Worm (Caenorhabditis elegans) whole organism, L3 larva: ENCODE measurements around the gene idpa-2.

Experiments used
- R02D3.7 ChIP-seq: fragments of 150-350 bp; optimal IDR thresholded peaks from 2 replicates; lab custom pipeline; 2014; ENCODE audit warnings: missing biosample characterization, missing genetic modification characterization
- ZK546.5 ChIP-seq: sonication (generic microtip); optimal IDR thresholded peaks from 2 replicates; lab custom pipeline; 2017; ENCODE audit warnings: missing biosample characterization, missing genetic modification characterization
- aly-2 ChIP-seq: fragments of 150-350 bp; optimal IDR thresholded peaks from 2 replicates; lab custom pipeline; 2014; ENCODE audit warnings: missing biosample characterization, missing genetic modification characterization
- ceh-28 ChIP-seq: fragments of 150-350 bp; optimal IDR thresholded peaks from 2 replicates; lab custom pipeline; 2014; ENCODE audit warnings: missing biosample characterization, missing genetic modification reagents, missing genetic modification characterization
- ceh-82 ChIP-seq: fragments of 150-350 bp; optimal IDR thresholded peaks from 2 replicates; lab custom pipeline; 2014; ENCODE audit warnings: missing biosample characterization, missing genetic modification characterization
- ceh-9 ChIP-seq: sonication (generic microtip); optimal IDR thresholded peaks from 2 replicates; lab custom pipeline; 2018; ENCODE audit warnings: missing biosample characterization, missing genetic modification characterization
- daf-12 ChIP-seq: fragments of 150-350 bp; optimal IDR thresholded peaks from 2 replicates; lab custom pipeline; 2014; ENCODE audit warnings: missing biosample characterization, missing genetic modification reagents, missing genetic modification characterization
- egl-27 ChIP-seq: sonication (generic microtip); optimal IDR thresholded peaks from 4 replicates; lab custom pipeline; 2017; ENCODE audit warnings: missing biosample characterization, missing genetic modification reagents, missing genetic modification characterization
- egl-5 ChIP-seq: fragments of 150-350 bp; optimal IDR thresholded peaks from 2 replicates; lab custom pipeline; 2017; ENCODE audit warnings: missing biosample characterization, missing genetic modification reagents, missing genetic modification characterization, inconsistent platforms
- elt-1 ChIP-seq: fragments of 150-350 bp; optimal IDR thresholded peaks from 2 replicates; lab custom pipeline; 2014; ENCODE audit warnings: missing biosample characterization, missing genetic modification characterization
- elt-2 ChIP-seq: sonication (generic microtip); optimal IDR thresholded peaks from 2 replicates; lab custom pipeline; 2016; ENCODE audit warnings: missing genetic modification reagents, mild to moderate bottlenecking, missing genetic modification characterization, missing compliant biosample characterization
- elt-3 ChIP-seq, 3 experiments: fragments of 150-350 bp in 1 of 3; sonication (generic microtip) in 2 of 3; optimal IDR thresholded peaks; 2 replicates in 2 of 3; 4 replicates in 1 of 3; lab custom pipeline; 2014 to 2017; ENCODE audit warnings: missing biosample characterization in 3 of 3, missing genetic modification characterization in 3 of 3
- eor-1 ChIP-seq, 2 experiments: fragments of 150-350 bp; optimal IDR thresholded peaks; 2 replicates each; lab custom pipeline; 2014 to 2018; ENCODE audit warnings: missing biosample characterization in 2 of 2, missing genetic modification characterization in 2 of 2
- fkh-10 ChIP-seq: sonication (generic microtip); optimal IDR thresholded peaks from 2 replicates; lab custom pipeline; 2017; ENCODE audit warnings: missing biosample characterization, missing genetic modification reagents, missing genetic modification characterization
- fkh-2 ChIP-seq: fragments of 150-350 bp; optimal IDR thresholded peaks from 2 replicates; lab custom pipeline; 2014; ENCODE audit warnings: missing biosample characterization, missing genetic modification reagents, missing genetic modification characterization
- fos-1 ChIP-seq: fragments of 150-350 bp; optimal IDR thresholded peaks from 2 replicates; lab custom pipeline; 2014; ENCODE audit warnings: missing biosample characterization, missing genetic modification characterization
- jun-1 ChIP-seq: fragments of 150-350 bp; optimal IDR thresholded peaks from 2 replicates; lab custom pipeline; 2014; ENCODE audit warnings: missing biosample characterization, missing genetic modification reagents, missing genetic modification characterization
- lin-15B ChIP-seq: fragments of 150-350 bp; optimal IDR thresholded peaks from 2 replicates; lab custom pipeline; 2014; ENCODE audit warnings: missing biosample characterization, missing genetic modification characterization
- lin-39 ChIP-seq: fragments of 150-350 bp; optimal IDR thresholded peaks from 2 replicates; lab custom pipeline; 2018; ENCODE audit warnings: missing biosample characterization, missing genetic modification reagents, missing genetic modification characterization
- lsy-12 ChIP-seq: sonication (generic microtip); optimal IDR thresholded peaks from 2 replicates; lab custom pipeline; 2016; ENCODE audit warnings: mild to moderate bottlenecking, missing genetic modification characterization, missing compliant biosample characterization
- mdl-1 ChIP-seq: fragments of 150-350 bp; optimal IDR thresholded peaks from 2 replicates; lab custom pipeline; 2014; ENCODE audit warnings: missing biosample characterization, missing genetic modification characterization
- nfya-1 ChIP-seq: sonication (generic microtip); optimal IDR thresholded peaks from 2 replicates; lab custom pipeline; 2017; ENCODE audit warnings: missing genetic modification characterization, mild to moderate bottlenecking, missing compliant biosample characterization, antibody characterized with exemption, moderate library complexity; ENCODE audit not compliant: insufficient read depth
- nhr-11 ChIP-seq: fragments of 150-350 bp; optimal IDR thresholded peaks from 2 replicates; lab custom pipeline; 2014; ENCODE audit warnings: missing biosample characterization, missing genetic modification characterization
- nhr-12 ChIP-seq: fragments of 150-350 bp; optimal IDR thresholded peaks from 2 replicates; lab custom pipeline; 2014; ENCODE audit warnings: missing biosample characterization, missing genetic modification characterization
- nhr-23 ChIP-seq: fragments of 150-350 bp; optimal IDR thresholded peaks from 2 replicates; lab custom pipeline; 2014; ENCODE audit warnings: missing biosample characterization, missing genetic modification reagents, missing genetic modification characterization
- nhr-237 ChIP-seq: fragments of 150-350 bp; optimal IDR thresholded peaks from 2 replicates; lab custom pipeline; 2014; ENCODE audit warnings: missing biosample characterization, missing genetic modification characterization
- nhr-25 ChIP-seq: sonication (generic microtip); optimal IDR thresholded peaks from 2 replicates; lab custom pipeline; 2017; ENCODE audit warnings: missing biosample characterization, missing genetic modification characterization
- nhr-28 ChIP-seq: fragments of 150-350 bp; optimal IDR thresholded peaks from 2 replicates; lab custom pipeline; 2014; ENCODE audit warnings: missing biosample characterization, missing genetic modification characterization
- nhr-43 ChIP-seq: sonication (generic microtip); optimal IDR thresholded peaks from 2 replicates; lab custom pipeline; 2016; ENCODE audit warnings: mild to moderate bottlenecking, missing genetic modification characterization, missing compliant biosample characterization; ENCODE audit not compliant: poor library complexity, severe bottlenecking
- nhr-67 ChIP-seq: fragments of 150-350 bp; optimal IDR thresholded peaks from 2 replicates; lab custom pipeline; 2014; ENCODE audit warnings: missing biosample characterization, missing genetic modification characterization
- nhr-76 ChIP-seq: fragments of 150-350 bp; sonication (generic microtip); optimal IDR thresholded peaks from 5 replicates; lab custom pipeline; 2014; ENCODE audit warnings: missing biosample characterization, missing genetic modification characterization
- nhr-77 ChIP-seq: fragments of 150-350 bp; optimal IDR thresholded peaks from 2 replicates; lab custom pipeline; 2014; ENCODE audit warnings: missing biosample characterization, missing genetic modification characterization
- pha-4 ChIP-seq: fragments of 150-350 bp; optimal IDR thresholded peaks from 2 replicates; lab custom pipeline; 2014; ENCODE audit warnings: missing biosample characterization, missing genetic modification reagents, missing genetic modification characterization
- pqm-1 ChIP-seq: fragments of 150-350 bp; optimal IDR thresholded peaks from 2 replicates; lab custom pipeline; 2017; ENCODE audit warnings: missing biosample characterization, missing genetic modification characterization, inconsistent platforms
- sea-2 ChIP-seq: fragments of 150-350 bp; sonication (generic microtip); optimal IDR thresholded peaks from 4 replicates; lab custom pipeline; 2014; ENCODE audit warnings: missing biosample characterization, missing genetic modification reagents, missing genetic modification characterization
- skn-1 ChIP-seq: fragments of 150-350 bp; optimal IDR thresholded peaks from 2 replicates; lab custom pipeline; 2014; ENCODE audit warnings: missing biosample characterization, missing genetic modification characterization
- snpc-4 ChIP-seq: fragments of 150-350 bp; optimal IDR thresholded peaks from 2 replicates; lab custom pipeline; 2014; ENCODE audit warnings: missing biosample characterization, missing genetic modification characterization
- unc-39 ChIP-seq: sonication (generic microtip); optimal IDR thresholded peaks from 4 replicates; lab custom pipeline; 2017; ENCODE audit warnings: missing biosample characterization, missing genetic modification characterization
- zag-1 ChIP-seq: fragments of 150-350 bp; optimal IDR thresholded peaks from 2 replicates; lab custom pipeline; 2014; ENCODE audit warnings: missing biosample characterization, missing genetic modification characterization
- ztf-4 ChIP-seq: fragments of 150-350 bp; optimal IDR thresholded peaks from 2 replicates; lab custom pipeline; 2014; ENCODE audit warnings: missing biosample characterization, missing genetic modification characterization

idpa-2 gene

ce11 chrII:8829189-8829588 lies 36.6 kb upstream of the idpa-2 start, which contains the start of gene F46C5.2:
Gene F46C5.2 (minus strand): TSS chrII:8829289.
- TF ChIP-seq ceh-82 (tag; lab: Kevin White, UChicago), result no peak
- TF ChIP-seq egl-27 (tag; lab: Kevin White, UChicago), result no peak
- TF ChIP-seq lin-15B (tag; lab: Kevin White, UChicago), result no peak
- no peak for TF ChIP-seq nfya-1 (tag; lab: Kevin White, UChicago)
- TF ChIP-seq nhr-11 (tag; lab: Kevin White, UChicago), result no peak
- TF ChIP-seq elt-3 (tag; optimal IDR thresholded peaks at IDR 0.05; lab: Kevin White, UChicago), result no peak
- TF ChIP-seq snpc-4 (tag; lab: Kevin White, UChicago), result no peak
- no peak for TF ChIP-seq ceh-28
- no peak for TF ChIP-seq nhr-237 (tag; lab: Kevin White, UChicago)
- no peak for TF ChIP-seq nhr-43 (tag; lab: Kevin White, UChicago)

- TF ChIP-seq ceh-9 (tag; lab: Kevin White, UChicago), result no peak
- TF ChIP-seq pha-4, result no peak
- no peak for TF ChIP-seq eor-1 (tag; optimal IDR thresholded peaks at IDR 0.05; lab: Kevin White, UChicago)
- no peak for TF ChIP-seq zag-1 (tag; lab: Kevin White, UChicago)
- TF ChIP-seq ceh-28, result no peak
- TF ChIP-seq nhr-12 (tag; lab: Kevin White, UChicago), result no peak
- TF ChIP-seq, all 47 proteins: peak for 0
Observed at ce11 chrII:8825769-8826168, 33.2 kb upstream of the idpa-2 start, which contains the start of gene nas-25. Gene nas-25 (plus strand): TSS chrII:8826069.

- peak; percentile 45 for TF ChIP-seq mdl-1 (tag; lab: Kevin White, UChicago)
- TF ChIP-seq elt-1, result no peak
- TF ChIP-seq R02D3.7 (tag; lab: Kevin White, UChicago), result no peak
- no peak for TF ChIP-seq fos-1
- TF ChIP-seq sea-2 (GFP tag; lab: Kevin White, UChicago), result no peak
- TF ChIP-seq nhr-25 (tag; lab: Kevin White, UChicago), result peak; percentile 63
- no peak for TF ChIP-seq elt-3 (tag; optimal IDR thresholded peaks at IDR 0.05; lab: Kevin White, UChicago)
- no peak for TF ChIP-seq nhr-76 (tag; lab: Kevin White, UChicago)
- TF ChIP-seq nhr-43 (tag; lab: Kevin White, UChicago), result peak; percentile 99
- no peak for TF ChIP-seq nhr-28 (tag; lab: Kevin White, UChicago)
- no peak for TF ChIP-seq zag-1 (tag; lab: Kevin White, UChicago)
- TF ChIP-seq egl-27 (tag; lab: Kevin White, UChicago), result no peak
- TF ChIP-seq elt-2 (tag; lab: Kevin White, UChicago), result no peak
- TF ChIP-seq snpc-4 (tag; lab: Kevin White, UChicago), result no peak
- no peak for TF ChIP-seq ceh-28
- peak; percentile 77 for TF ChIP-seq nhr-23 (tag; lab: Kevin White, UChicago)
- TF ChIP-seq ztf-4 (tag; lab: Kevin White, UChicago), result no peak
- no peak for TF ChIP-seq eor-1 (tag; optimal IDR thresholded peaks at IDR 0.05; lab: Kevin White, UChicago)
- TF ChIP-seq daf-12, result no peak
- no peak for TF ChIP-seq ceh-82 (tag; lab: Kevin White, UChicago)
- TF ChIP-seq nfya-1 (tag; lab: Kevin White, UChicago), result no peak
- no peak for TF ChIP-seq unc-39
- no peak for TF ChIP-seq fkh-2
- TF ChIP-seq pqm-1 (tag; lab: Kevin White, UChicago), result peak; percentile 13
- TF ChIP-seq skn-1 (tag; lab: Kevin White, UChicago), result no peak
- TF ChIP-seq lsy-12 (tag; lab: Kevin White, UChicago), result no peak
- no peak for TF ChIP-seq ceh-9 (tag; lab: Kevin White, UChicago)
- no peak for TF ChIP-seq aly-2 (tag; lab: Kevin White, UChicago)
- no peak for TF ChIP-seq ZK546.5 (tag; lab: Kevin White, UChicago)
- no peak for TF ChIP-seq egl-5 (tag; lab: Kevin White, UChicago)
- no peak for TF ChIP-seq lin-39 (tag; lab: Kevin White, UChicago)
- TF ChIP-seq nhr-237 (tag; lab: Kevin White, UChicago), result no peak
- TF ChIP-seq fkh-10 (GFP tag; lab: Kevin White, UChicago), result no peak
- TF ChIP-seq nhr-67 (tag; lab: Kevin White, UChicago), result no peak
- TF ChIP-seq nhr-12 (tag; lab: Kevin White, UChicago), result no peak
- no peak for TF ChIP-seq nhr-11 (tag; lab: Kevin White, UChicago)
- TF ChIP-seq nhr-77 (tag; lab: Kevin White, UChicago), result no peak
- peak; percentile 38 for TF ChIP-seq jun-1 (tag; lab: Kevin White, UChicago)
Observed at ce11 chrII:8822711-8823110, 30.2 kb upstream of the idpa-2 start.
